Worm (Caenorhabditis elegans): Measurements from ENCODE around the gene nono-1.

The nono-1 gene

DNA sequence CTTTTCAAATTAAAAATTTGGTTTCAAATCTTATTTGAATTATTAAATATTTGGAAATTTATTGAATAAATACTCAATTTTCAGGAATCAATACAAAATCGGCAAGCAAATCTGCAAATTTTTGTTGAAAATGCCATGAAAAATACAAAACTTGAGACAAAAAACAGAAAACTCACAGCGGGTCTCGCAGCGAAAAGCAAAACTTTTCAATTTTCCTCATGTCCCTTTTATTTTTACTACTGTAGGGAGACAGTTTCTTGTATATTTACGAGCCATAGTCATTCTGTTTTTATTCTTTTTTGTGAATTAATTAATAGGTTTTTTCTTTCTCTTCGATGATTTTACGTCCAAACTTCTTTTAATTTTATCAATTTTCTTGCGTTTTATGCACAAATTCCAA, 30.4 kb upstream of the nono-1 start:
- TF ChIP-seq sptf-2 (GFP tag; optimal IDR thresholded peaks at IDR 0.05) (no peak), ztf-26 (tag; optimal IDR thresholded peaks at IDR 0.05) (no peak), cebp-1 (GFP tag; IDR thresholded peaks at IDR 0.05) (no peak), cebp-1 (tag; optimal IDR thresholded peaks at IDR 0.05) (no peak), xnd-1 (tag; optimal IDR thresholded peaks at IDR 0.05) (peak; percentile 87), C17E4.6 (GFP tag; IDR thresholded peaks at IDR 0.05) (no peak), ceh-91 (GFP tag; IDR thresholded peaks at IDR 0.05) (peak; percentile 71), egl-18 (GFP tag; IDR thresholded peaks at IDR 0.05) (no peak), snpc-4 (GFP tag; optimal IDR thresholded peaks at IDR 0.05) (no peak), snpc-4 (tag; optimal IDR thresholded peaks at IDR 0.05) (no peak), F33H1.4 (GFP tag; IDR thresholded peaks at IDR 0.05) (peak; percentile 92), F39B2.1 (GFP tag; IDR thresholded peaks at IDR 0.05) (no peak), bed-2 (GFP tag; IDR thresholded peaks at IDR 0.05) (no peak), snpc-3.4 (tag; optimal IDR thresholded peaks at IDR 0.05) (peak; percentile 61), madf-8 (GFP tag; conservative IDR thresholded peaks at IDR 0.05) (peak; percentile 73), ztf-28 (GFP tag; IDR thresholded peaks at IDR 0.05) (no peak), hlh-26 (GFP tag; conservative IDR thresholded peaks at IDR 0.05) (no peak), somi-1 (GFP tag; optimal IDR thresholded peaks at IDR 0.05) (no peak), unc-130 (GFP tag; optimal IDR thresholded peaks at IDR 0.05) (no peak), sdz-38 (tag; optimal IDR thresholded peaks at IDR 0.05) (no peak), pha-4 (tag; optimal IDR thresholded peaks at IDR 0.05) (no peak), tlf-1 (GFP tag; optimal IDR thresholded peaks at IDR 0.05) (no peak), F52B5.7 (tag; optimal IDR thresholded peaks at IDR 0.05) (no peak), snpc-1.1 (tag; optimal IDR thresholded peaks at IDR 0.05; ENCODE audit: insufficient read depth) (no peak), B0261.1 (tag; optimal IDR thresholded peaks at IDR 0.05) (no peak), madf-3 (GFP tag; IDR thresholded peaks at IDR 0.05) (no peak), snpc-1.3 (tag; optimal IDR thresholded peaks at IDR 0.05; ENCODE audit: insufficient read depth) (peak; percentile 42), madf-10 (tag; optimal IDR thresholded peaks at IDR 0.05) (no peak), him-1 (tag; optimal IDR thresholded peaks at IDR 0.05) (no peak), chd-7 (tag; optimal IDR thresholded peaks at IDR 0.05) (no peak), unc-62 (GFP tag; optimal IDR thresholded peaks at IDR 0.05) (no peak), F55B11.4 (tag; optimal IDR thresholded peaks at IDR 0.05; ENCODE audit: borderline replicate concordance, insufficient read depth) (no peak), nfya-1 (tag; optimal IDR thresholded peaks at IDR 0.05; ENCODE audit: borderline replicate concordance, insufficient read depth) (no peak), tbp1 (GFP tag; optimal IDR thresholded peaks at IDR 0.05) (no peak), athp-1 (tag; optimal IDR thresholded peaks at IDR 0.05) (no peak), akir-1 (GFP tag; optimal IDR thresholded peaks at IDR 0.05) (no peak), lsl-1 (GFP tag; optimal IDR thresholded peaks at IDR 0.05) (peak; percentile 94), ztf-3 (GFP tag; optimal IDR thresholded peaks at IDR 0.05) (no peak), gei-17 (GFP tag; optimal IDR thresholded peaks at IDR 0.05) (no peak), hrde-1 (tag; optimal IDR thresholded peaks at IDR 0.05; ENCODE audit: borderline replicate concordance) (no peak), madf-6 (GFP tag; IDR thresholded peaks at IDR 0.05) (peak; percentile 92)
